Worm (Caenorhabditis elegans) whole organism, L3 larva: Measurements from ENCODE around the gene F13C5.5.

Source experiments
- fkh-10 ChIP-seq: sonication (generic microtip); optimal IDR thresholded peaks from 2 replicates; lab custom pipeline; 2017; ENCODE audit warnings: missing biosample characterization, missing genetic modification reagents, missing genetic modification characterization
- nhr-237 ChIP-seq: fragments of 150-350 bp; optimal IDR thresholded peaks from 2 replicates; lab custom pipeline; 2014; ENCODE audit warnings: missing biosample characterization, missing genetic modification characterization
- snpc-4 ChIP-seq: fragments of 150-350 bp; optimal IDR thresholded peaks from 2 replicates; lab custom pipeline; 2014; ENCODE audit warnings: missing biosample characterization, missing genetic modification characterization

DNA sequence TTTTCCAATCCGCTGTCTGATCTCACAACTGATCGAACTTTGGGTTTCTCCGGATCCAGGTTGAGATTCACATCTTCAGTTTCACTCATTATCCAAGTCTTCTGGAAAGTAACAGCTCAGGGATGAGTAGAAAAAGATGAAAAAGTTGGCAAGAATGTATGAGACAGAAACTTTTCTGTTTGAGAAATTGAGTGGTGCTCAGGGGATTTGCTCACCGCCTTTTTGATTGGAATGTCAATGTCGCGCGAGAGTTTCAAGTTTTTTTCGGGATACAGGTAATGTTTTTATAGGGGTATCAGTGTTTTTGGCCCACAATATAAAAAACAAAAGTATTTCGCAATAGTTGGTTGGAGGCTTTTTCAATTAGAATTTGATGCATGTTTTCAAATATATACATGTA, 12.9 kb upstream of the F13C5.5 start, which contains the start of gene unc-96:
- no peak for TF ChIP-seq fkh-10 (GFP tag; lab: Kevin White, UChicago)
- TF ChIP-seq snpc-4 (tag; lab: Kevin White, UChicago): no peak
- TF ChIP-seq nhr-237 (tag; lab: Kevin White, UChicago): no peak
